Worm (Caenorhabditis elegans): ENCODE measurements around the gene nlp-43.

DNA sequence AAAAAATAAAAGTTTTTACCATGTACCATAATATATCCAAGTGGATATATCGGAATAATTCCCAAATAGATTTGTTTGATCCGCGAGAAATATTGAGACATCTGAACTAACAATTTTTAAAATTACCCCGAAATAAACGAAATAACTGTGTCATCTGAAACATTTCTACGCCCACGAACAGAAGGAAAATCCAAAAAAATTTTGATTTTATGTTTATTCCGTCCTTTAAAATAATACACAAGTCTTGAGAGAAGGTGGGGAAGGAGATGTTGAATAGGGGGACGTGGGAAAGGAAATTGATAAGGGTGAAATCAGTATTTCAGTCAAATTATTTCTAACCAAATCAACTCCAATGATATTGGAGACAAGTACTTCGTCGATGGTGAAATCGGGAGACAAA is 33.5 kb upstream of the nlp-43 start, which contains the start of gene R144.11:
- TF ChIP-seq W03F9.2 (tag; optimal IDR thresholded peaks at IDR 0.05) = no peak
- no peak for TF ChIP-seq him-1 (tag; optimal IDR thresholded peaks at IDR 0.05)
- no peak for TF ChIP-seq dao-5 (tag; optimal IDR thresholded peaks at IDR 0.05)
